Fruit fly (Drosophila melanogaster): ENCODE measurements around the gene CG7194.

The CG7194 gene

DNA sequence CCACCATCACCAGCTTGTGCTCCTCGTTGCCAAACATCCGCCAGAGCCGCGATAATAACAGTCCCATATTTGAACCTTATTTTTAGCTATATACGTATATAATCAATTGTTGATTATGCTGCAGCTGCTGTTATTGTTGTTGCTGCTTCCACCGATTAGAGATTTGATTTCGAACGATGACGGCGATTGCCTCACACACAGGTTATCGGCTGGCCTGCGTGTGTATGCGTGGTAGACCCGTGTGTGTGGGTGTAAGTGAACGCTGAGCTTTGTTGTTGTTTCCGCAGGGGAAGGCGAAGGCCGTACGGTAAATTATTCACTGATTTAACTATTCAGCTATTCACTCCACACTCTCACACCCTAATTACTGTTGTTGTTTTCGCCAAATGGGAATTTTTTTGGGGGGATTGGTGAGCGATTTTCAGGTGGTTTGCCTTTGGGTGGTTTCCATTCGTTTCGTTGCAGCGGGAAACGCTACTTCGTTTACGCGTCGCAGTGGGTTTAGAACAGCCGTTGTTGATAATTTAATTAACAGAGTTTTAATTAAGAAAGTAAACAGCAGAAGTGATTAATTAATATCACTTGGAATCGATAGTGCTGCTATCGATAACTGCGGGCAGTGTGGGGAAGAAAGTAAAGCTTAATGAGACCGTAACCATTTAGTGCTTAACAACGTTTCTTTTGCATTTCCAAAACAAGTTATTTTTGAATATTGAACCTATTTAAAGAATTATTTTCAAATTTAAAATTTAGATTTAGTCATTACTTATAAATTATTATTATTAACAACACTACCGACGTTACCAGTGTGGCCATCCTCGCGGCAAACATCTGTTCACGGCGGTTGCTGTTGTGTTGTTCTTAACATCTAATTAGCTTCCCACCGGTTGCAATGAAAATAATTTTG is 4.4 kb downstream of the CG7194 start, which contains the start of the genes Arl5 and CG13671 (continued):
- TF ChIP-seq CG10366 (GFP tag; IDR thresholded peaks at IDR 0.05), result peak; percentile 79
- TF ChIP-seq dpn (GFP tag; optimal IDR thresholded peaks at IDR 0.05), result peak; percentile 66 to 89
- TF ChIP-seq Hr51 (GFP tag; optimal IDR thresholded peaks at IDR 0.05), result peak; percentile 68
- peak; percentile 85 for TF ChIP-seq exex (tag; optimal IDR thresholded peaks at IDR 0.05)
- no peak for TF ChIP-seq TFAM (GFP tag; optimal IDR thresholded peaks at IDR 0.05)
- no peak for TF ChIP-seq CG12219 (GFP tag; optimal IDR thresholded peaks at IDR 0.05)
- peak; percentile 88 for TF ChIP-seq CG9932 (GFP tag; IDR thresholded peaks at IDR 0.05)
- peak; percentile 8 for TF ChIP-seq Sry-β (GFP tag; optimal IDR thresholded peaks at IDR 0.05)
- TF ChIP-seq salm (tag; optimal IDR thresholded peaks at IDR 0.05), result peak; percentile 25
- peak; percentile 47 for TF ChIP-seq gcm2 (GFP tag; optimal IDR thresholded peaks at IDR 0.05)
- no peak for TF ChIP-seq abd-A (tag; optimal IDR thresholded peaks at IDR 0.05)
- TF ChIP-seq CG7745 (tag; optimal IDR thresholded peaks at IDR 0.05), result peak; percentile 99
- TF ChIP-seq CG18599 (GFP tag; optimal IDR thresholded peaks at IDR 0.05), result peak; percentile 83
- TF ChIP-seq tap (tag; optimal IDR thresholded peaks at IDR 0.05), result no peak
- TF ChIP-seq CG6254 (GFP tag; optimal IDR thresholded peaks at IDR 0.05), result no peak
- peak in 1 of 2 experiments; percentile 35 for TF ChIP-seq tll (GFP tag; optimal IDR thresholded peaks at IDR 0.05)
- TF ChIP-seq Taf1 (GFP tag; IDR thresholded peaks at IDR 0.05), result peak; percentile 68
- TF ChIP-seq sc (optimal IDR thresholded peaks at IDR 0.05), result no peak
- peak; percentile 61 for TF ChIP-seq sc (GFP tag; optimal IDR thresholded peaks at IDR 0.05)
- TF ChIP-seq CG3065 (GFP tag; optimal IDR thresholded peaks at IDR 0.05), result peak; percentile 75
- TF ChIP-seq CG7963 (GFP tag; IDR thresholded peaks at IDR 0.05; ENCODE audit: partially characterized antibody), result peak; percentile 67
- peak; percentile 77 for TF ChIP-seq Ets97D (GFP tag; optimal IDR thresholded peaks at IDR 0.05)
- TF ChIP-seq CG11696 (GFP tag; IDR thresholded peaks at IDR 0.05), result no peak; the same call in 1 of the 2 replicates
- TF ChIP-seq E2f2 (GFP tag; IDR thresholded peaks at IDR 0.05), result peak; percentile 73
- peak; percentile 42 for TF ChIP-seq CG13624 (GFP tag; optimal IDR thresholded peaks at IDR 0.05)
- peak; percentile 61 for TF ChIP-seq Bdp1 (GFP tag; optimal IDR thresholded peaks at IDR 0.05)
- TF ChIP-seq CG14441 (GFP tag; IDR thresholded peaks at IDR 0.05), result peak; percentile 74
- TF ChIP-seq CG7556 (GFP tag; optimal IDR thresholded peaks at IDR 0.05), result peak; percentile 75
- TF ChIP-seq CG12942 (GFP tag; optimal IDR thresholded peaks at IDR 0.05), result peak; percentile 86
- peak; percentile 51 for TF ChIP-seq ap (GFP tag; IDR thresholded peaks at IDR 0.05)
- TF ChIP-seq CG15696 (tag; optimal IDR thresholded peaks at IDR 0.05), result peak; percentile 43
- TF ChIP-seq CG6791 (GFP tag; IDR thresholded peaks at IDR 0.05; ENCODE audit: partially characterized antibody), result peak; percentile 73
- peak; percentile 62 for TF ChIP-seq tx (GFP tag; optimal IDR thresholded peaks at IDR 0.05)
- peak; percentile 74 for TF ChIP-seq dysf (GFP tag; IDR thresholded peaks at IDR 0.05)
- peak; percentile 25 for TF ChIP-seq nau (GFP tag; optimal IDR thresholded peaks at IDR 0.05)
- no peak for TF ChIP-seq CG8478 (optimal IDR thresholded peaks at IDR 0.05)
- TF ChIP-seq mld (GFP tag; IDR thresholded peaks at IDR 0.05; ENCODE audit: partially characterized antibody), result 0 out of 3 replicates have a peak, but pooled peaks have one; percentile 56
- TF ChIP-seq otp (GFP tag; IDR thresholded peaks at IDR 0.05), result peak; percentile 87
- TF ChIP-seq CG3995 (GFP tag; optimal IDR thresholded peaks at IDR 0.05), result peak; percentile 40
- TF ChIP-seq NC2β (GFP tag; optimal IDR thresholded peaks at IDR 0.05), result peak; percentile 48
- peak; percentile 74 for TF ChIP-seq ftz-f1 (GFP tag; optimal IDR thresholded peaks at IDR 0.05)
- TF ChIP-seq caup (GFP tag; optimal IDR thresholded peaks at IDR 0.05; ENCODE audit: severe bottlenecking), result peak; percentile 74
- TF ChIP-seq sqz (GFP tag; optimal IDR thresholded peaks at IDR 0.05), result no peak
- peak; percentile 44 for TF ChIP-seq croc (GFP tag; conservative IDR thresholded peaks at IDR 0.05)
- peak; percentile 69; the same call in 1 of the 3 replicates for TF ChIP-seq B-H1 (GFP tag; IDR thresholded peaks at IDR 0.05)
- peak; percentile 53; the same call in 1 of the 3 replicates for TF ChIP-seq CG3726 (GFP tag; IDR thresholded peaks at IDR 0.05)
- TF ChIP-seq HLH3B (GFP tag; IDR thresholded peaks at IDR 0.05), result peak; percentile 79
- TF ChIP-seq CG1792 (GFP tag; optimal IDR thresholded peaks at IDR 0.05), result peak; percentile 54

All from whole organism, embryonic.